Worm (Caenorhabditis elegans) whole organism, L4 larva: ENCODE measurements around the gene M04G7.1.
A peak's percentile ranks its signal among the peaks of the same experiment; 100 is the strongest.

Experiments
- F10B5.3 ChIP-seq: sonication (generic microtip); optimal IDR thresholded peaks from 2 replicates; lab custom pipeline; 2016; ENCODE audit warnings: mild to moderate bottlenecking, missing genetic modification characterization, missing compliant biosample characterization
- F37D6.2 ChIP-seq: sonication (generic microtip); optimal IDR thresholded peaks from 2 replicates; lab custom pipeline; 2016; ENCODE audit warnings: mild to moderate bottlenecking, missing genetic modification characterization, missing compliant biosample characterization
- F44E2.7 ChIP-seq: fragments of 200-800 bp; sonication (Bioruptor generic); IDR thresholded peaks from 2 replicates; pipeline ENCODE4 v2.1.2; 2022; ENCODE audit warnings: missing genetic modification characterization, missing compliant biosample characterization
- F49E8.2 ChIP-seq: sonication (generic microtip); optimal IDR thresholded peaks from 2 replicates; lab custom pipeline; 2016; ENCODE audit warnings: missing compliant biosample characterization, mild to moderate bottlenecking, missing genetic modification characterization, borderline replicate concordance
- R02D3.7 ChIP-seq: fragments of 150-350 bp; sonication (generic microtip); optimal IDR thresholded peaks from 3 replicates; lab custom pipeline; 2014; ENCODE audit warnings: missing biosample characterization, missing genetic modification characterization
- T26A8.4 ChIP-seq: fragments of 200-800 bp; sonication (Bioruptor generic); IDR thresholded peaks from 2 replicates; pipeline ENCODE4 v1.3.6; 2022; ENCODE audit warnings: missing genetic modification characterization, missing compliant biosample characterization
- Y105C5A.15 ChIP-seq: fragments of 200-800 bp; sonication (Bioruptor generic); IDR thresholded peaks from 2 replicates; pipeline ENCODE4 v1.3.6; 2022; ENCODE audit warnings: missing genetic modification characterization, missing compliant biosample characterization
- Y75B8A.6 ChIP-seq: fragments of 200-800 bp; sonication (Bioruptor generic); IDR thresholded peaks from 2 replicates; pipeline ENCODE4 v1.3.6; 2022; ENCODE audit warnings: missing genetic modification reagents, missing genetic modification characterization, missing compliant biosample characterization
- ZK337.2 ChIP-seq: fragments of 200-800 bp; sonication (Bioruptor generic); IDR thresholded peaks from 2 replicates; pipeline ENCODE4 v1.3.6; 2022; ENCODE audit warnings: missing genetic modification reagents, missing genetic modification characterization, missing compliant biosample characterization
- aha-1 ChIP-seq: fragments of 150-350 bp; peaks from one replicate; lab custom pipeline; 2014; ENCODE audit warnings: missing biosample characterization, missing genetic modification characterization
- aly-2 ChIP-seq: sonication (generic microtip); optimal IDR thresholded peaks from 2 replicates; lab custom pipeline; 2018; ENCODE audit warnings: missing biosample characterization, missing genetic modification characterization
- ama-1 ChIP-seq: fragments of 150-350 bp; optimal IDR thresholded peaks from 2 replicates; lab custom pipeline; 2014; ENCODE audit warnings: inconsistent platforms, mixed read lengths
- ceh-20 ChIP-seq: fragments of 200-800 bp; sonication (Bioruptor generic); IDR thresholded peaks from 2 replicates; pipeline ENCODE4 v1.3.6; 2022; ENCODE audit warnings: missing genetic modification reagents, missing genetic modification characterization, missing compliant biosample characterization
- ceh-62 ChIP-seq: sonication (generic microtip); optimal IDR thresholded peaks from 2 replicates; lab custom pipeline; 2017; ENCODE audit warnings: missing biosample characterization, missing genetic modification characterization
- ces-1 ChIP-seq: fragments of 150-350 bp; sonication (generic microtip); optimal IDR thresholded peaks from 4 replicates; lab custom pipeline; 2014; ENCODE audit warnings: missing biosample characterization, missing genetic modification reagents, missing genetic modification characterization
- ctbp-1 ChIP-seq: fragments of 200-800 bp; sonication (Bioruptor generic); IDR thresholded peaks from 2 replicates; pipeline ENCODE4 v1.3.6; 2022; ENCODE audit warnings: missing genetic modification reagents, missing genetic modification characterization, missing compliant biosample characterization
- daf-12 ChIP-seq: fragments of 150-350 bp; optimal IDR thresholded peaks from 2 replicates; lab custom pipeline; 2014; ENCODE audit warnings: missing biosample characterization, missing genetic modification reagents, missing genetic modification characterization
- dpl-1 ChIP-seq: fragments of 150-350 bp; optimal IDR thresholded peaks from 2 replicates; lab custom pipeline; 2014; ENCODE audit warnings: missing biosample characterization, missing genetic modification reagents, missing genetic modification characterization
- egl-27 ChIP-seq: sonication (generic microtip); optimal IDR thresholded peaks from 3 replicates; lab custom pipeline; 2017; ENCODE audit warnings: missing biosample characterization, missing genetic modification reagents, missing genetic modification characterization
- egl-43 ChIP-seq: fragments of 200-800 bp; sonication (Bioruptor generic); IDR thresholded peaks from 2 replicates; pipeline ENCODE4 v1.3.6; 2022; ENCODE audit warnings: missing genetic modification reagents, missing genetic modification characterization, missing compliant biosample characterization
- fkh-10 ChIP-seq: fragments of 150-350 bp; optimal IDR thresholded peaks from 2 replicates; lab custom pipeline; 2014; ENCODE audit warnings: missing biosample characterization, missing genetic modification reagents, missing genetic modification characterization
- gei-8 ChIP-seq: fragments of 200-800 bp; sonication (Bioruptor generic); optimal IDR thresholded peaks from 2 replicates; lab custom pipeline; 2018; ENCODE audit warnings: mild to moderate bottlenecking, missing genetic modification characterization, missing compliant biosample characterization
- jun-1 ChIP-seq: fragments of 150-350 bp; optimal IDR thresholded peaks from 2 replicates; lab custom pipeline; 2014; ENCODE audit warnings: missing biosample characterization, missing genetic modification reagents, missing genetic modification characterization
- lin-15B ChIP-seq: fragments of 150-350 bp; sonication (generic microtip); optimal IDR thresholded peaks from 3 replicates; lab custom pipeline; 2014; ENCODE audit warnings: missing biosample characterization, missing genetic modification characterization
- lin-29 ChIP-seq: fragments of 200-800 bp; sonication (Bioruptor generic); IDR thresholded peaks from 2 replicates; pipeline ENCODE4 v1.3.6; 2022; ENCODE audit warnings: missing genetic modification reagents, missing genetic modification characterization, missing compliant biosample characterization
- lin-38 ChIP-seq: fragments of 200-800 bp; sonication (Bioruptor generic); IDR thresholded peaks from 2 replicates; pipeline ENCODE4 v1.3.6; 2022; ENCODE audit warnings: missing genetic modification reagents, missing genetic modification characterization, missing compliant biosample characterization
- lin-39 ChIP-seq: fragments of 150-350 bp; optimal IDR thresholded peaks from 2 replicates; lab custom pipeline; 2014; ENCODE audit warnings: missing biosample characterization, missing genetic modification reagents, missing genetic modification characterization
- lir-3 ChIP-seq: sonication (generic microtip); optimal IDR thresholded peaks from 2 replicates; lab custom pipeline; 2016; ENCODE audit warnings: mild to moderate bottlenecking, missing genetic modification characterization, missing compliant biosample characterization
- lsy-2 ChIP-seq, 2 experiments: fragments of 150-350 bp in 1 of 2; sonication (generic microtip) in 1 of 2; optimal IDR thresholded peaks; 2 replicates each; lab custom pipeline; 2014 to 2017; ENCODE audit warnings: missing biosample characterization in 2 of 2, missing genetic modification characterization in 2 of 2
- madf-5 ChIP-seq, 2 experiments: fragments of 200-800 bp; sonication (Bioruptor generic); IDR thresholded peaks; 2 replicates each; pipeline ENCODE4 v1.3.6; 2022; ENCODE audit warnings: missing compliant biosample characterization in 2 of 2, missing genetic modification characterization in 2 of 2
- madf-9 ChIP-seq: fragments of 200-800 bp; sonication (Bioruptor generic); conservative IDR thresholded peaks from 2 replicates; pipeline ENCODE4 v1.3.6; 2022; ENCODE audit warnings: missing genetic modification reagents, missing genetic modification characterization, missing compliant biosample characterization
- mdl-1 ChIP-seq, 2 experiments: fragments of 150-350 bp in 1 of 2; sonication (generic microtip) in 1 of 2; optimal IDR thresholded peaks; 2 replicates each; lab custom pipeline; 2014 to 2017; ENCODE audit warnings: missing biosample characterization in 2 of 2, missing genetic modification characterization in 2 of 2
- mdt-29 ChIP-seq: fragments of 200-800 bp; sonication (Bioruptor generic); IDR thresholded peaks from 2 replicates; pipeline ENCODE4 v1.3.6; 2022; ENCODE audit warnings: missing genetic modification reagents, missing genetic modification characterization, missing compliant biosample characterization
- mes-2 ChIP-seq: sonication (generic microtip); optimal IDR thresholded peaks from 2 replicates; lab custom pipeline; 2016; ENCODE audit warnings: missing genotype, mild to moderate bottlenecking, missing genetic modification characterization, missing compliant biosample characterization; ENCODE audit not compliant: poor library complexity, severe bottlenecking
- mxl-2 ChIP-seq: fragments of 200-800 bp; sonication (Bioruptor generic); conservative IDR thresholded peaks from 2 replicates; pipeline ENCODE4 v1.3.6; 2022; ENCODE audit warnings: missing genetic modification reagents, missing genetic modification characterization, missing compliant biosample characterization
- nhr-237 ChIP-seq: sonication (generic microtip); optimal IDR thresholded peaks from 2 replicates; lab custom pipeline; 2017; ENCODE audit warnings: missing biosample characterization, missing genetic modification characterization
- nhr-28 ChIP-seq: fragments of 150-350 bp; optimal IDR thresholded peaks from 2 replicates; lab custom pipeline; 2014; ENCODE audit warnings: missing biosample characterization, missing genetic modification characterization
- pha-4 ChIP-seq, 2 experiments: fragments of 150-350 bp in 1 of 2; fragments of 200-800 bp in 1 of 2; sonication (Bioruptor generic) in 1 of 2; IDR thresholded peaks in 1 of 2; optimal IDR thresholded peaks in 1 of 2; 2 replicates each; pipeline versions ENCODE4 v1.3.6 to Lab custom; 2014 to 2022; ENCODE audit warnings: missing genetic modification characterization in 2 of 2, missing genetic modification reagents in 2 of 2, missing biosample characterization in 1 of 2, missing compliant biosample characterization in 1 of 2
- rbr-2 ChIP-seq: sonication (generic microtip); optimal IDR thresholded peaks from 2 replicates; lab custom pipeline; 2016; ENCODE audit warnings: missing genotype, missing genetic modification characterization, missing compliant biosample characterization
- snpc-1.2 ChIP-seq: fragments of 200-800 bp; sonication (Bioruptor generic); IDR thresholded peaks from 2 replicates; pipeline ENCODE4 v1.3.6; 2022; ENCODE audit warnings: missing genetic modification reagents, missing genetic modification characterization, missing compliant biosample characterization
- unc-62 ChIP-seq, 3 experiments: fragments of 150-350 bp in 1 of 3; sonication (generic microtip); optimal IDR thresholded peaks in 2 of 3; peaks in 1 of 3; 1 replicate in 1 of 3; 2 replicates in 2 of 3; lab custom pipeline; 2014 to 2017; ENCODE audit warnings: missing biosample characterization in 3 of 3, missing genetic modification characterization in 3 of 3, missing genetic modification reagents in 3 of 3, missing genotype in 1 of 3
- zip-2 ChIP-seq: fragments of 150-350 bp; optimal IDR thresholded peaks from 2 replicates; lab custom pipeline; 2014; ENCODE audit warnings: missing biosample characterization, missing genetic modification characterization
- ztf-7 ChIP-seq: fragments of 150-350 bp; optimal IDR thresholded peaks from 2 replicates; lab custom pipeline; 2014; ENCODE audit warnings: missing biosample characterization, missing genetic modification characterization

M04G7.1 gene

ce11 chrIV:410420-410891 lies 45.1 kb upstream of the M04G7.1 start, which contains the start of gene T07A9.12 (continued):
- TF ChIP-seq F44E2.7 (GFP tag; lab: Robert Waterston, UW) (no peak), ztf-7 (tag; lab: Kevin White, UChicago) (peak; percentile 63), ceh-20 (GFP tag; lab: Robert Waterston, UW) (no peak), F49E8.2 (tag; lab: Kevin White, UChicago) (no peak), gei-8 (no peak), zip-2 (no peak), jun-1 (tag; lab: Kevin White, UChicago) (no peak), lin-15B (tag; lab: Kevin White, UChicago) (no peak), ZK337.2 (no peak), R02D3.7 (tag; lab: Kevin White, UChicago) (no peak), aha-1 (tag; lab: Kevin White, UChicago) (no peak), lin-39 (tag; lab: Kevin White, UChicago) (no peak), F10B5.3 (tag; lab: Kevin White, UChicago) (no peak), T26A8.4 (GFP tag; lab: Robert Waterston, UW) (no peak), ama-1 (no peak), ceh-62 (tag; lab: Kevin White, UChicago) (no peak), aly-2 (no peak), lir-3 (no peak), dpl-1 (GFP tag; lab: Kevin White, UChicago) (peak; percentile 68)

- no peak for TF ChIP-seq nhr-237 (tag; lab: Kevin White, UChicago)
- TF ChIP-seq ama-1: peak; percentile 6
- peak; percentile 13 for TF ChIP-seq aha-1 (tag; lab: Kevin White, UChicago)
- 0 out of 2 replicates have a peak, but pooled peaks have one; percentile 12 for TF ChIP-seq mdt-29 (GFP tag; lab: Robert Waterston, UW)
- peak; percentile 0 for TF ChIP-seq mes-2 (tag; lab: Kevin White, UChicago)
- TF ChIP-seq snpc-1.2: peak; percentile 24; the same call in 1 of the 2 replicates
- TF ChIP-seq fkh-10 (GFP tag; lab: Kevin White, UChicago): no peak
These were observed 35.9 kb upstream of the M04G7.1 start, which contains the start of gene eri-1 for ce11 chrIV:419674-420073. TSS of gene eri-1 (minus strand) at chrIV:419958.

ce11 chrIV:420686-421085 lies 34.9 kb upstream of the M04G7.1 start:
- TF ChIP-seq mxl-2 (GFP tag; lab: Robert Waterston, UW): no peak
- 0 out of 2 replicates have a peak, but pooled peaks have one; percentile 38 for TF ChIP-seq egl-43 (GFP tag; lab: Robert Waterston, UW)
- TF ChIP-seq ces-1 (GFP tag; lab: Kevin White, UChicago): no peak
- no peak for TF ChIP-seq lin-29 (GFP tag; lab: Robert Waterston, UW)
- TF ChIP-seq rbr-2: no peak

- TF ChIP-seq unc-62 (GFP tag; optimal IDR thresholded peaks at IDR 0.05 in 1 of 2; lab: Kevin White, UChicago) (peak in 1 of 2 experiments; percentile 19), unc-62 (tag; optimal IDR thresholded peaks at IDR 0.05; lab: Kevin White, UChicago) (no peak), aha-1 (tag; lab: Kevin White, UChicago) (peak; percentile 93), mdl-1 (tag; optimal IDR thresholded peaks at IDR 0.05; lab: Kevin White, UChicago) (no peak)
These were observed 33.5 kb upstream of the M04G7.1 start for ce11 chrIV:422112-422511.

- TF ChIP-seq Y75B8A.6 (GFP tag; lab: Robert Waterston, UW) (no peak), madf-5 (GFP tag; IDR thresholded peaks at IDR 0.05; lab: Robert Waterston, UW) (no peak), pha-4 (GFP tag; IDR thresholded peaks at IDR 0.05; lab: Robert Waterston, UW) (no peak), pha-4 (tag; optimal IDR thresholded peaks at IDR 0.05; lab: Kevin White, UChicago) (no peak), ctbp-1 (no peak), Y105C5A.15 (GFP tag; lab: Robert Waterston, UW) (no peak), lin-38 (no peak), nhr-28 (no peak), F37D6.2 (tag; lab: Kevin White, UChicago) (no peak), F44E2.7 (GFP tag; lab: Robert Waterston, UW) (no peak), lsy-2 (tag; optimal IDR thresholded peaks at IDR 0.05; lab: Kevin White, UChicago) (no peak), madf-9 (GFP tag; lab: Robert Waterston, UW) (no peak), egl-27 (tag; lab: Kevin White, UChicago) (no peak), daf-12 (tag; lab: Kevin White, UChicago) (no peak)
These were observed 30.5 kb upstream of the M04G7.1 start, which contains the start of gene daf-18 for ce11 chrIV:425052-425451. TSS of gene daf-18 (minus strand) at chrIV:425177.
